Fruit fly (Drosophila melanogaster): ENCODE results near the gene CG32708.

Gene CG32708

dm6 chrX:9120828-9121754, 35.4 kb downstream of the CG32708 start (continued):
- TF ChIP-seq Hr38 (GFP tag; optimal IDR thresholded peaks at IDR 0.05) (no peak), fd85E (GFP tag; optimal IDR thresholded peaks at IDR 0.05) (no peak), topi (GFP tag; optimal IDR thresholded peaks at IDR 0.05) (peak; percentile 56), Smox (GFP tag; optimal IDR thresholded peaks at IDR 0.05) (peak; percentile 38), Sox102F (GFP tag; optimal IDR thresholded peaks at IDR 0.05) (peak; percentile 55), esn (GFP tag; optimal IDR thresholded peaks at IDR 0.05) (peak; percentile 44), svp (GFP tag) (peak; percentile 80), CG34406 (GFP tag; optimal IDR thresholded peaks at IDR 0.05) (peak; percentile 8), CG6792 (GFP tag; optimal IDR thresholded peaks at IDR 0.05) (peak; percentile 4), ss (GFP tag; optimal IDR thresholded peaks at IDR 0.05) (no peak), net (GFP tag; optimal IDR thresholded peaks at IDR 0.05) (no peak), CG6854 (GFP tag; optimal IDR thresholded peaks at IDR 0.05) (no peak), cyc (GFP tag; optimal IDR thresholded peaks at IDR 0.05) (peak; percentile 44), Sox14 (GFP tag; optimal IDR thresholded peaks at IDR 0.05) (peak; percentile 40), dsx (GFP tag; optimal IDR thresholded peaks at IDR 0.05; ENCODE audit: poor library complexity, severe bottlenecking) (peak; percentile 9), OdsH (GFP tag; optimal IDR thresholded peaks at IDR 0.05) (peak; percentile 35), Sox15 (GFP tag; optimal IDR thresholded peaks at IDR 0.05) (no peak), CG31627 (GFP tag; optimal IDR thresholded peaks at IDR 0.05) (peak; percentile 25), Ets21C (GFP tag; optimal IDR thresholded peaks at IDR 0.05) (peak; percentile 26), fkh (GFP tag; optimal IDR thresholded peaks at IDR 0.05) (peak; percentile 26), CG10669 (GFP tag; optimal IDR thresholded peaks at IDR 0.05) (peak; percentile 30)

dm6 chrX:9122492-9122891, 36.8 kb downstream of the CG32708 start:
- peak in 1 of 2 experiments; percentile 19 for TF ChIP-seq ss (GFP tag; optimal IDR thresholded peaks at IDR 0.05)
- TF ChIP-seq Eip78C (GFP tag) = peak; percentile 54
- no peak for TF ChIP-seq dsx (GFP tag; optimal IDR thresholded peaks at IDR 0.05; ENCODE audit: poor library complexity, severe bottlenecking)

- TF ChIP-seq Hr4 (GFP tag; optimal IDR thresholded peaks at IDR 0.05) (peak; percentile 22), CG16779 (tag; optimal IDR thresholded peaks at IDR 0.05) (no peak), esn (GFP tag; optimal IDR thresholded peaks at IDR 0.05) (no peak), Eip78C (GFP tag) (peak; percentile 11), eg (GFP tag; IDR thresholded peaks at IDR 0.05) (peak; percentile 48; the same call in 1 of the 3 replicates), CG32006 (GFP tag; optimal IDR thresholded peaks at IDR 0.05) (peak; percentile 41), CG15336 (GFP tag; IDR thresholded peaks at IDR 0.05) (peak; percentile 35; the same call in 1 of the 2 replicates)
Observed at dm6 chrX:9127264-9128011, 41.7 kb downstream of the CG32708 start.

dm6 chrX:9128012-9128280, 42.2 kb downstream of the CG32708 start:
- no peak for TF ChIP-seq CG11902 (GFP tag; optimal IDR thresholded peaks at IDR 0.05)
- TF ChIP-seq Lpt (GFP tag; optimal IDR thresholded peaks at IDR 0.05) = no peak
- TF ChIP-seq net (GFP tag; optimal IDR thresholded peaks at IDR 0.05) = no peak
- TF ChIP-seq salr (GFP tag; optimal IDR thresholded peaks at IDR 0.05) = no peak

dm6 chrX:9129436-9129835, 43.7 kb downstream of the CG32708 start:
- no peak for TF ChIP-seq CG11294 (GFP tag; IDR thresholded peaks at IDR 0.05)
- TF ChIP-seq CG1621 (tag; optimal IDR thresholded peaks at IDR 0.05) = no peak
- TF ChIP-seq dac (GFP tag; optimal IDR thresholded peaks at IDR 0.05) = no peak
- TF ChIP-seq CG10669 (GFP tag; optimal IDR thresholded peaks at IDR 0.05) = no peak

All from whole organism, prepupa.